Worm (Caenorhabditis elegans) whole organism, young adult: ENCODE results near the gene prk-1.

ENCODE experiments used
- C06A6.2 ChIP-seq: fragments of 200-800 bp; sonication (Bioruptor generic); conservative IDR thresholded peaks from 2 replicates; pipeline ENCODE4 v1.3.6; 2022; ENCODE audit warnings: missing genetic modification characterization, missing compliant biosample characterization
- C17E4.6 ChIP-seq: fragments of 200-800 bp; sonication (Bioruptor generic); IDR thresholded peaks from 2 replicates; pipeline ENCODE4 v1.3.6; 2022; ENCODE audit warnings: missing genetic modification reagents, missing genetic modification characterization, missing compliant biosample characterization
- F10E7.11 ChIP-seq: sonication (generic microtip); optimal IDR thresholded peaks from 2 replicates; lab custom pipeline; 2017; ENCODE audit warnings: mild to moderate bottlenecking, missing genetic modification characterization, moderate library complexity, missing compliant biosample characterization
- F55B11.4 ChIP-seq: sonication (generic microtip); optimal IDR thresholded peaks from 2 replicates; lab custom pipeline; 2016; ENCODE audit warnings: missing compliant biosample characterization, missing genetic modification characterization, borderline replicate concordance; ENCODE audit not compliant: insufficient read depth
- F57A8.1 ChIP-seq: fragments of 200-800 bp; sonication (Bioruptor generic); optimal IDR thresholded peaks from 2 replicates; lab custom pipeline; 2018; ENCODE audit warnings: mild to moderate bottlenecking, missing genetic modification characterization, moderate library complexity, missing compliant biosample characterization
- K11D2.4 ChIP-seq: fragments of 200-800 bp; sonication (Bioruptor generic); IDR thresholded peaks from 2 replicates; pipeline ENCODE4 v1.3.6; 2022; ENCODE audit warnings: missing genetic modification reagents, missing genetic modification characterization, missing compliant biosample characterization
- T26A5.8 ChIP-seq: sonication (generic microtip); optimal IDR thresholded peaks from 2 replicates; lab custom pipeline; 2016; ENCODE audit warnings: missing genetic modification characterization, missing compliant biosample characterization
- Y79H2A.3 ChIP-seq: fragments of 200-800 bp; sonication (Bioruptor generic); conservative IDR thresholded peaks from 2 replicates; pipeline ENCODE4 v1.3.6; 2022; ENCODE audit warnings: missing genetic modification reagents, missing genetic modification characterization, missing compliant biosample characterization
- Y95B8A.8 ChIP-seq: fragments of 200-800 bp; sonication (Bioruptor generic); IDR thresholded peaks from 2 replicates; pipeline ENCODE4 v1.3.6; 2022; ENCODE audit warnings: missing genetic modification reagents, missing genetic modification characterization, missing compliant biosample characterization
- ZK185.1 ChIP-seq: sonication (generic microtip); optimal IDR thresholded peaks from 2 replicates; lab custom pipeline; 2016; ENCODE audit warnings: mild to moderate bottlenecking, missing genetic modification characterization, missing compliant biosample characterization; ENCODE audit not compliant: poor library complexity, severe bottlenecking
- atf-7 ChIP-seq: sonication (generic microtip); optimal IDR thresholded peaks from 2 replicates; lab custom pipeline; 2017; ENCODE audit warnings: mild to moderate bottlenecking, missing genetic modification characterization, missing compliant biosample characterization
- attf-5 ChIP-seq: fragments of 200-800 bp; sonication (Bioruptor generic); optimal IDR thresholded peaks from 2 replicates; lab custom pipeline; 2018; ENCODE audit warnings: mild to moderate bottlenecking, missing genetic modification characterization, missing compliant biosample characterization
- bed-1 ChIP-seq: fragments of 200-800 bp; sonication (Bioruptor generic); IDR thresholded peaks from 2 replicates; pipeline ENCODE4 v1.3.6; 2022; ENCODE audit warnings: missing genetic modification reagents, missing genetic modification characterization, missing compliant biosample characterization
- bed-2 ChIP-seq: fragments of 200-800 bp; sonication (Bioruptor generic); IDR thresholded peaks from 2 replicates; pipeline ENCODE4 v1.3.6; 2022; ENCODE audit warnings: missing genetic modification reagents, missing genetic modification characterization, missing compliant biosample characterization
- ccch-3 ChIP-seq: fragments of 200-800 bp; sonication (Bioruptor generic); optimal IDR thresholded peaks from 2 replicates; lab custom pipeline; 2018; ENCODE audit warnings: mild to moderate bottlenecking, missing genetic modification characterization, missing compliant biosample characterization
- cebp-2 ChIP-seq: fragments of 200-800 bp; sonication (Bioruptor generic); IDR thresholded peaks from 2 replicates; pipeline ENCODE4 v1.3.6; 2022; ENCODE audit warnings: missing genetic modification characterization, missing compliant biosample characterization
- ceh-27 ChIP-seq: fragments of 200-800 bp; sonication (Bioruptor generic); optimal IDR thresholded peaks from 2 replicates; lab custom pipeline; 2018; ENCODE audit warnings: mild to moderate bottlenecking, missing genetic modification characterization, moderate library complexity, missing compliant biosample characterization
- ceh-40 ChIP-seq: fragments of 200-800 bp; sonication (Bioruptor generic); IDR thresholded peaks from 2 replicates; pipeline ENCODE4 v1.3.6; 2022; ENCODE audit warnings: missing genetic modification characterization, missing compliant biosample characterization
- chd-7 ChIP-seq: sonication (generic microtip); optimal IDR thresholded peaks from 2 replicates; lab custom pipeline; 2016; ENCODE audit warnings: mild to moderate bottlenecking, missing genetic modification characterization, moderate library complexity, missing compliant biosample characterization
- die-1 ChIP-seq: sonication (generic microtip); optimal IDR thresholded peaks from 2 replicates; lab custom pipeline; 2016; ENCODE audit warnings: missing genotype, mild to moderate bottlenecking, missing genetic modification characterization, missing compliant biosample characterization
- dox-1 ChIP-seq: fragments of 200-800 bp; sonication (Bioruptor generic); IDR thresholded peaks from 2 replicates; pipeline ENCODE4 v1.3.6; 2022; ENCODE audit warnings: missing genetic modification reagents, missing genetic modification characterization, missing compliant biosample characterization
- dpl-1 ChIP-seq: fragments of 150-350 bp; optimal IDR thresholded peaks from 2 replicates; lab custom pipeline; 2014; ENCODE audit warnings: missing biosample characterization, missing genetic modification reagents, missing genetic modification characterization
- ets-4 ChIP-seq: fragments of 200-800 bp; sonication (Bioruptor generic); optimal IDR thresholded peaks from 2 replicates; lab custom pipeline; 2018; ENCODE audit warnings: mild to moderate bottlenecking, missing genetic modification characterization, missing compliant biosample characterization
- hrde-1 ChIP-seq: sonication (generic microtip); optimal IDR thresholded peaks from 2 replicates; lab custom pipeline; 2016; ENCODE audit warnings: missing genetic modification characterization, mild to moderate bottlenecking, missing compliant biosample characterization, moderate library complexity, missing genotype, missing genetic modification reagents, borderline replicate concordance
- hsf-1 ChIP-seq: fragments of 200-800 bp; sonication (Bioruptor generic); IDR thresholded peaks from 2 replicates; pipeline ENCODE4 v1.3.6; 2022; ENCODE audit warnings: missing genetic modification reagents, missing genetic modification characterization, missing compliant biosample characterization
- lag-1 ChIP-seq: fragments of 200-800 bp; sonication (Bioruptor generic); IDR thresholded peaks from 2 replicates; pipeline ENCODE4 v1.3.6; 2022; ENCODE audit warnings: missing genetic modification reagents, missing genetic modification characterization, missing compliant biosample characterization
- lin-26 ChIP-seq: fragments of 200-800 bp; sonication (Bioruptor generic); IDR thresholded peaks from 2 replicates; pipeline ENCODE4 v1.3.6; 2022; ENCODE audit warnings: missing genetic modification reagents, missing genetic modification characterization, missing compliant biosample characterization
- lin-40 ChIP-seq: sonication (generic microtip); optimal IDR thresholded peaks from 2 replicates; lab custom pipeline; 2016; ENCODE audit warnings: missing genetic modification characterization, mild to moderate bottlenecking, missing compliant biosample characterization, missing genotype, missing genetic modification reagents
- lin-54 ChIP-seq: fragments of 200-800 bp; sonication (Bioruptor generic); optimal IDR thresholded peaks from 2 replicates; lab custom pipeline; 2018; ENCODE audit warnings: mild to moderate bottlenecking, missing genetic modification characterization, missing compliant biosample characterization
- lsl-1 ChIP-seq: fragments of 200-800 bp; sonication (Bioruptor generic); optimal IDR thresholded peaks from 2 replicates; lab custom pipeline; 2018; ENCODE audit warnings: mild to moderate bottlenecking, missing genetic modification characterization, moderate library complexity, missing compliant biosample characterization
- madf-8 ChIP-seq: fragments of 200-800 bp; sonication (Bioruptor generic); conservative IDR thresholded peaks from 2 replicates; pipeline ENCODE4 v1.3.6; 2022; ENCODE audit warnings: missing genetic modification reagents, missing genetic modification characterization, missing compliant biosample characterization
- mel-28 ChIP-seq: sonication (generic microtip); optimal IDR thresholded peaks from 2 replicates; lab custom pipeline; 2016; ENCODE audit warnings: borderline replicate concordance, mild to moderate bottlenecking, missing genetic modification characterization, missing compliant biosample characterization
- nfyb-1 ChIP-seq: fragments of 200-800 bp; sonication (Bioruptor generic); IDR thresholded peaks from 2 replicates; pipeline ENCODE4 v1.3.6; 2022; ENCODE audit warnings: missing genetic modification reagents, missing genetic modification characterization, missing compliant biosample characterization
- nhr-80 ChIP-seq: sonication (generic microtip); optimal IDR thresholded peaks from 2 replicates; lab custom pipeline; 2016; ENCODE audit warnings: missing genetic modification characterization, missing compliant biosample characterization
- nhr-90 ChIP-seq: sonication (generic microtip); optimal IDR thresholded peaks from 2 replicates; lab custom pipeline; 2016; ENCODE audit warnings: missing genotype, mild to moderate bottlenecking, missing genetic modification characterization, missing compliant biosample characterization
- pha-4 ChIP-seq: fragments of 150-350 bp; sonication (generic microtip); optimal IDR thresholded peaks from 2 replicates; lab custom pipeline; 2014; ENCODE audit warnings: missing biosample characterization, missing genetic modification reagents, missing genetic modification characterization
- rec-8 ChIP-seq, 2 experiments: sonication (generic microtip); optimal IDR thresholded peaks; 2 replicates each; lab custom pipeline; 2016; ENCODE audit warnings: mild to moderate bottlenecking in 2 of 2, missing genetic modification characterization in 2 of 2, missing genetic modification reagents in 2 of 2, missing genotype in 2 of 2, missing biosample characterization in 1 of 2, missing compliant biosample characterization in 1 of 2, moderate library complexity in 1 of 2
- sdz-38 ChIP-seq: sonication (generic microtip); optimal IDR thresholded peaks from 2 replicates; lab custom pipeline; 2016; ENCODE audit warnings: missing genotype, missing genetic modification characterization, missing compliant biosample characterization
- sea-2 ChIP-seq: fragments of 200-800 bp; sonication (Bioruptor generic); IDR thresholded peaks from 2 replicates; pipeline ENCODE4 v1.3.6; 2022; ENCODE audit warnings: missing genetic modification characterization, missing compliant biosample characterization
- sptf-2 ChIP-seq: fragments of 200-800 bp; sonication (Bioruptor generic); optimal IDR thresholded peaks from 2 replicates; lab custom pipeline; 2018; ENCODE audit warnings: mild to moderate bottlenecking, missing genetic modification characterization, missing compliant biosample characterization
- tbx-9 ChIP-seq: sonication (generic microtip); optimal IDR thresholded peaks from 2 replicates; lab custom pipeline; 2016; ENCODE audit warnings: borderline replicate concordance, missing genetic modification characterization, inconsistent platforms, missing compliant biosample characterization
- unc-130 ChIP-seq: sonication (generic microtip); optimal IDR thresholded peaks from 2 replicates; lab custom pipeline; 2016; ENCODE audit warnings: missing genetic modification reagents, missing genetic modification characterization, missing compliant biosample characterization
- xnd-1 ChIP-seq: sonication (generic microtip); optimal IDR thresholded peaks from 2 replicates; lab custom pipeline; 2016; ENCODE audit warnings: missing genotype, missing genetic modification reagents, missing genetic modification characterization, missing compliant biosample characterization
- zfh-2 ChIP-seq: fragments of 200-800 bp; sonication (Bioruptor generic); conservative IDR thresholded peaks from 2 replicates; pipeline ENCODE4 v1.3.6; 2022; ENCODE audit warnings: missing genetic modification reagents, missing genetic modification characterization, missing compliant biosample characterization
- zim-3 ChIP-seq: sonication (generic microtip); optimal IDR thresholded peaks from 2 replicates; lab custom pipeline; 2017; ENCODE audit warnings: mild to moderate bottlenecking, missing genetic modification characterization, moderate library complexity, missing compliant biosample characterization
- ztf-25 ChIP-seq: fragments of 200-800 bp; sonication (Bioruptor generic); IDR thresholded peaks from 2 replicates; pipeline ENCODE4 v1.3.6; 2022; ENCODE audit warnings: missing genetic modification reagents, missing genetic modification characterization, missing compliant biosample characterization
- ztf-26 ChIP-seq: sonication (generic microtip); optimal IDR thresholded peaks from 2 replicates; lab custom pipeline; 2017; ENCODE audit warnings: missing genetic modification characterization, missing compliant biosample characterization
- ztf-28 ChIP-seq: fragments of 200-800 bp; sonication (Bioruptor generic); IDR thresholded peaks from 2 replicates; pipeline ENCODE4 v1.3.6; 2022; ENCODE audit warnings: missing genetic modification reagents, missing genetic modification characterization, missing compliant biosample characterization
- ztf-6 ChIP-seq: fragments of 200-800 bp; sonication (Bioruptor generic); IDR thresholded peaks from 2 replicates; pipeline ENCODE4 v1.3.6; 2022; ENCODE audit warnings: missing genetic modification reagents, missing genetic modification characterization, missing compliant biosample characterization

prk-1 gene

DNA sequence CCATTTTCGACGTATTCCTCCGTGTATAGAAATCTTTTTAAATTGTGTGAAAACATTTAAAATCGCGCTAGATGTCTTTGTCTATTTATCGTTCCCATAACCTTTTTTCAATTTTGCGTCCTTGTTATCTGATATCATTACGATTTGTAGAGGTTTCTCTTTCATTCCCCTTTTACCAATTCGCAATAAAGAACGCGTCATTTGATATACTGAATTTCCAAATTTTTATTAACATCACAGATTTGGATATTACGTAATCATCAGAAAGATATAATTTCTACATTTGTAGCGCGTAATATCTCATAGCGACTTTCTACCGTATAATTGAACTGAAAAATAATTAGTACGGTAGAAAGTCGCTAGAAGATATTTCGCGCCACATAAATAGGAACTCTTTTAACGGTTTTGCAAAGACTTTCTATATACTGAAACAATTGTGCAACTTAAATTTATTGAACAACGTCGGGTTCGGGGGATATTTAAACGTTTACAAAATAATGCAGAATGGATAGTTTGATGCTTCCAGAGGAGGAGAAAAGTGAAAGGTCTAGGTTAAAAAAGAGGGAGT is 31.2 kb upstream of the prk-1 start (continued):
- TF ChIP-seq C17E4.6 (GFP tag; lab: Robert Waterston, UW) (no peak), sdz-38 (tag; lab: Kevin White, UChicago) (no peak), xnd-1 (tag; lab: Kevin White, UChicago) (peak; percentile 11), unc-130 (GFP tag; lab: Kevin White, UChicago) (no peak), ZK185.1 (no peak), bed-1 (no peak), ztf-28 (GFP tag; lab: Robert Waterston, UW) (no peak), atf-7 (no peak), ccch-3 (GFP tag; lab: Kevin White, UChicago) (no peak), lsl-1 (GFP tag; lab: Kevin White, UChicago) (peak; percentile 72), Y95B8A.8 (peak; percentile 12; the same call in 1 of the 2 replicates), F10E7.11 (tag; lab: Kevin White, UChicago) (no peak), Y79H2A.3 (GFP tag; lab: Robert Waterston, UW) (peak; percentile 62; the same call in 1 of the 2 replicates), lin-40 (tag; lab: Kevin White, UChicago) (no peak), lag-1 (no peak), dox-1 (no peak), madf-8 (GFP tag; lab: Robert Waterston, UW) (peak; percentile 45; the same call in 1 of the 2 replicates), nfyb-1 (peak; percentile 49; the same call in 1 of the 2 replicates), ztf-6 (no peak), ztf-25 (GFP tag; lab: Robert Waterston, UW) (no peak), T26A5.8 (tag; lab: Kevin White, UChicago) (no peak), ets-4 (no peak), lin-54 (GFP tag; lab: Kevin White, UChicago) (no peak), pha-4 (no peak), ceh-27 (GFP tag; lab: Kevin White, UChicago) (no peak), zim-3 (tag; lab: Kevin White, UChicago) (no peak), rec-8 (tag; optimal IDR thresholded peaks at IDR 0.05; lab: Kevin White, UChicago) (peak in 1 of 2 experiments; percentile 9), attf-5 (GFP tag; lab: Kevin White, UChicago) (no peak), die-1 (no peak), sea-2 (no peak), nhr-80 (no peak), hrde-1 (peak; percentile 54), mel-28 (tag; lab: Kevin White, UChicago) (no peak), sptf-2 (GFP tag; lab: Kevin White, UChicago) (no peak), dpl-1 (GFP tag; lab: Kevin White, UChicago) (peak; percentile 18), hsf-1 (GFP tag; lab: Robert Waterston, UW) (peak; percentile 28; the same call in 1 of the 2 replicates), zfh-2 (GFP tag; lab: Robert Waterston, UW) (no peak), cebp-2 (GFP tag; lab: Robert Waterston, UW) (no peak), lin-26 (no peak), nhr-90 (tag; lab: Kevin White, UChicago) (no peak), bed-2 (no peak), ztf-26 (tag; lab: Kevin White, UChicago) (no peak), tbx-9 (tag; lab: Kevin White, UChicago) (no peak), F55B11.4 (tag; lab: Kevin White, UChicago) (no peak), ceh-40 (no peak), K11D2.4 (GFP tag; lab: Robert Waterston, UW) (no peak), F57A8.1 (GFP tag; lab: Kevin White, UChicago) (no peak), C06A6.2 (no peak), chd-7 (tag; lab: Kevin White, UChicago) (no peak)
